Worm (Caenorhabditis elegans): ENCODE measurements around the gene B0361.3.

Gene B0361.3

DNA sequence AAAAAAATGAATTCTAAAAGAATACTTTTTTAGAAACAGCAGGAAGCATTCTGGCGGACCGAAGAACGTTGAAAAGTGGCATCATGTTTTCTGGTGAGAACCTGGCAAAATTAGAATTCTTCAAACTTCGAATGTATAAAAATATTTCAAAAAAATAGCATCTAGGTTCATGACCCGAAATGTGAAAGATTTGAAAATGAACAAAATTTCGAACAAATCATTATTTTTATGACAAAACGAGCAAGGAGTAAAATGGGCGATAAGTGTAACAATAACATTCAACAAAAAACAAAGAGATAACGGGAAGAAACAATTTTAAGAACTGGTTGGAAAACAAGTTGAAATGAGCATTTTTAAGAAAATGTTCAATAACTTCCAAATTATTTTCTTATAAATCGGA, 6.0 kb upstream of the B0361.3 start, which contains the start of gene psd-1:
Gene psd-1, minus strand, starts transcription at position 101 of the 400 bp plus-strand sequence.
- TF ChIP-seq B0035.1 (tag; optimal IDR thresholded peaks at IDR 0.05) (no peak), mxl-1 (tag; optimal IDR thresholded peaks at IDR 0.05) (no peak), Y56A3A.18 (GFP tag; IDR thresholded peaks at IDR 0.05) (no peak), unc-62 (GFP tag; optimal IDR thresholded peaks at IDR 0.05) (no peak), snpc-1.1 (tag; optimal IDR thresholded peaks at IDR 0.05; ENCODE audit: insufficient read depth) (no peak), let-607 (tag; optimal IDR thresholded peaks at IDR 0.05) (no peak)

- TF ChIP-seq snpc-4 (GFP tag; optimal IDR thresholded peaks at IDR 0.05) (no peak), snpc-4 (tag; optimal IDR thresholded peaks at IDR 0.05) (peak in 2 of 4 experiments; percentile 12 to 48), dpl-1 (GFP tag; optimal IDR thresholded peaks at IDR 0.05) (peak; percentile 42), sptf-2 (GFP tag; optimal IDR thresholded peaks at IDR 0.05) (no peak), efl-1 (GFP tag; optimal IDR thresholded peaks at IDR 0.05) (peak; percentile 75), lin-54 (GFP tag; optimal IDR thresholded peaks at IDR 0.05) (peak; percentile 87), ztf-25 (GFP tag; IDR thresholded peaks at IDR 0.05) (no peak), ztf-3 (GFP tag; optimal IDR thresholded peaks at IDR 0.05) (no peak), mcd-1 (GFP tag; IDR thresholded peaks at IDR 0.05) (peak; percentile 88), nfya-1 (tag; optimal IDR thresholded peaks at IDR 0.05; ENCODE audit: borderline replicate concordance, insufficient read depth) (no peak), egl-44 (GFP tag; IDR thresholded peaks at IDR 0.05) (no peak), bed-2 (GFP tag; IDR thresholded peaks at IDR 0.05) (no peak), egrh-3 (GFP tag; IDR thresholded peaks at IDR 0.05) (no peak), attf-3 (GFP tag; conservative IDR thresholded peaks at IDR 0.05) (no peak), ceh-40 (GFP tag; IDR thresholded peaks at IDR 0.05) (no peak), lin-35 (GFP tag; optimal IDR thresholded peaks at IDR 0.05) (peak; percentile 1 to 77 (median 27))
These were observed 4.0 kb upstream of the B0361.3 start, which contains the start of the genes spot-1 and B0361.11 for ce11 chrIII:7277228-7277627. Gene spot-1 (minus strand): TSS chrIII:7277274. Gene B0361.11 (plus strand): TSS chrIII:7277599.

DNA sequence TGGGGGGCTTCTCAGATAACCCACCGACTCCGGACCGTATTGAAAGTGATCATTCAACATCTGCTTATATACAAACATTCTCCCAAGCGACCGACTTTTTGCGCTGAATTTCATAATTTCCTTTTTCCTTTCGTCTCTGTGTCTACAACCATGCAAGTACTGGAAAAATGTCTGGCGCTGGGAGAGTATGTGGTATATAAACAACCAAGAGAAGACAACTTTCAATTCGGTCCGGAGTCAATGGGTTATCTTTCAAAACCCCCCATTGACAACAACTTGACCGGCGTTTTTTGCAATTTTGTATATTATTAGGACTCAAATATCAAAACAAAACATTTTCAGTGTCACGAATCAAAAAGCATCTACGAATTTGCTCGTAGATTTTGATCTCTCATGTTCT, 2.8 kb upstream of the B0361.3 start:
- no peak for TF ChIP-seq mxl-1 (tag; optimal IDR thresholded peaks at IDR 0.05)
- TF ChIP-seq lin-40 (tag; optimal IDR thresholded peaks at IDR 0.05), result peak; percentile 90
- peak; percentile 52 for TF ChIP-seq nhr-80 (tag; optimal IDR thresholded peaks at IDR 0.05)
- TF ChIP-seq Y95B8A.8 (GFP tag; IDR thresholded peaks at IDR 0.05), result no peak
- TF ChIP-seq unc-130 (GFP tag; optimal IDR thresholded peaks at IDR 0.05), result no peak
- no peak for TF ChIP-seq F49E8.2 (tag; optimal IDR thresholded peaks at IDR 0.05; ENCODE audit: insufficient read depth)
- TF ChIP-seq nhr-120 (GFP tag; IDR thresholded peaks at IDR 0.05), result 0 out of 2 replicates have a peak, but pooled peaks have one; percentile 47
- TF ChIP-seq aptf-2 (GFP tag; conservative IDR thresholded peaks at IDR 0.05), result no peak
- TF ChIP-seq let-607 (tag; optimal IDR thresholded peaks at IDR 0.05), result peak; percentile 43 to 62
- TF ChIP-seq B0336.3 (GFP tag; IDR thresholded peaks at IDR 0.05), result peak; percentile 88
- peak; percentile 18 for TF ChIP-seq dpff-1 (tag; optimal IDR thresholded peaks at IDR 0.05)
- TF ChIP-seq D2030.7 (GFP tag; IDR thresholded peaks at IDR 0.05), result no peak
- TF ChIP-seq snpc-3.4 (tag; optimal IDR thresholded peaks at IDR 0.05), result peak; percentile 73
- no peak for TF ChIP-seq T26A5.8 (tag; optimal IDR thresholded peaks at IDR 0.05)
- no peak for TF ChIP-seq xnd-1 (tag; optimal IDR thresholded peaks at IDR 0.05)
- TF ChIP-seq zfh-2 (GFP tag; conservative IDR thresholded peaks at IDR 0.05), result no peak
- peak; percentile 97 for TF ChIP-seq snpc-4 (GFP tag; optimal IDR thresholded peaks at IDR 0.05)
- peak; percentile 99 to 100 (median 100) for TF ChIP-seq snpc-4 (tag; optimal IDR thresholded peaks at IDR 0.05)
- TF ChIP-seq rec-8 (tag; optimal IDR thresholded peaks at IDR 0.05), result peak in 1 of 2 experiments; percentile 6
- peak; percentile 58 for TF ChIP-seq attf-5 (GFP tag; optimal IDR thresholded peaks at IDR 0.05)
- no peak for TF ChIP-seq cebp-2 (GFP tag; IDR thresholded peaks at IDR 0.05)
- peak; percentile 82 for TF ChIP-seq ztf-26 (tag; optimal IDR thresholded peaks at IDR 0.05)
- peak; percentile 79 for TF ChIP-seq ZK185.1 (tag; optimal IDR thresholded peaks at IDR 0.05; ENCODE audit: poor library complexity, severe bottlenecking)
- TF ChIP-seq rcor-1 (GFP tag; IDR thresholded peaks at IDR 0.05), result peak; percentile 38; the same call in 1 of the 2 replicates
- peak; percentile 60 for TF ChIP-seq somi-1 (GFP tag; optimal IDR thresholded peaks at IDR 0.05)
- peak; percentile 83 for TF ChIP-seq mcd-1 (GFP tag; IDR thresholded peaks at IDR 0.05)
- peak; percentile 49 for TF ChIP-seq snpc-1.3 (tag; optimal IDR thresholded peaks at IDR 0.05; ENCODE audit: insufficient read depth)
- TF ChIP-seq B0035.1 (tag; optimal IDR thresholded peaks at IDR 0.05), result no peak

All from whole organism, young adult.